Worm (Caenorhabditis elegans): ENCODE data around the gene dtmk-1.

- TF ChIP-seq tab-1 (GFP tag; IDR thresholded peaks at IDR 0.05) (no peak), flt-1 (GFP tag; IDR thresholded peaks at IDR 0.05) (no peak), ztf-23 (GFP tag; IDR thresholded peaks at IDR 0.05) (no peak), cog-1 (tag; optimal IDR thresholded peaks at IDR 0.05) (no peak), klf-2 (GFP tag; conservative IDR thresholded peaks at IDR 0.05) (no peak), T22C8.4 (GFP tag; IDR thresholded peaks at IDR 0.05) (no peak), ztf-29 (GFP tag; IDR thresholded peaks at IDR 0.05) (no peak), ref-1 (GFP tag; conservative IDR thresholded peaks at IDR 0.05) (no peak), med-1 (GFP tag; optimal IDR thresholded peaks at IDR 0.05; ENCODE audit: insufficient read depth) (no peak)
These were observed 18.2 kb downstream of the dtmk-1 start for ce11 chrII:9948662-9949061.

Data from whole organism, midembryonic.